Fruit fly (Drosophila melanogaster) Kc167 (cell line): Measurements from ENCODE around the gene CG45002.

Source experiments
- Sin3A ChIP-seq: fragments of >200 bp; optimal IDR thresholded peaks from 2 replicates; lab custom pipeline; 2018; ENCODE audit warnings: missing external identifiers
- ttk ChIP-seq: sonication (Bioruptor generic); optimal IDR thresholded peaks from 2 replicates; lab custom pipeline; 2017; ENCODE audit warnings: missing external identifiers

- TF ChIP-seq ttk (no peak), Sin3A (no peak)
Observed at dm6 chrX:16922626-16923025, 143.9 kb downstream of the CG45002 start.
